Fruit fly (Drosophila melanogaster): ENCODE measurements around the gene CG12661.

DNA sequence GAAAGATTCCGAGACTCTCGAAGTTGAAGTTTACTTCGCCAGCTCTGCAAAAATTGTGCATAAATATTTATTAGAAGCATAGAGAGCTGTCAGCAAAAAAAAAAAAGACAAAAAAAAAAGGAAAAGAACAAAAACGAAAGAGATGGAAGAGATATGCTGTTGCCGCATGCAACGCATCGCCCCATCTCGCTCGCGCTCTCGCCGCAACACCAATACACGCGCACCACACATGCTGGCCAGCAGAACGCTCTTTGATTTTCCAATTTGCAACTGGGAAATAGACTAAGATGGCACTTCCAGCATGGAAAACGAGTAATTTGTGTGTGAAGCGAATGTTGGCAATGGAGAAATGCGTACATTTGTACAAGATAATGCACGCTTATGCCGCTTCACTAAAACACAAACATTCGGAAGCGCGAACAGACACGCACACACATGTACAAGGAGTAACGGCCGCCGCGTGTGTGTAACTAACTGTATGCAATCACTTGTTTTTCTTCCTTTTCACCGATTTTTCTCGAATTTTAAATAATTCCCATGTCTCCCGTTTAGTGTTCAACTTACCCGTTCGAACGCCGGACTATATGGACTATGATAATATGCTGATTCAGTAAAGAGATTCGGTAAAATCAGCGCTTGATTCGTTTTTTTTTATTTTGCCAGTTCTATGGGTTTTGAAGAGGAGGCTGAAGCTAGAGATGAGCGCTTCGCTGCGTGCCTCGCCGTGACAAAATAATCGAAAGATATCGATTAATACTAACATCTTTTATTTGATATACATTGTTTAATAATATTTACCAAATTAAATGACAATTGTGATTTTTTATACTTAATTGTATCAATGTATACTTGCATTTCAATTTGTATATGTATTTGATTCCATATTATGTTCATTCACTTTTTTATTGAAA lies 17.7 kb downstream of the CG12661 start:
- TF ChIP-seq Sin3A (optimal IDR thresholded peaks at IDR 0.05), result no peak
- no peak for TF ChIP-seq ttk (optimal IDR thresholded peaks at IDR 0.05)
- no peak for TF ChIP-seq insv (optimal IDR thresholded peaks at IDR 0.05)
- TF ChIP-seq psq (optimal IDR thresholded peaks at IDR 0.05), result no peak

All from Kc167 (cell line).